Worm (Caenorhabditis elegans) whole organism, L1 larva: Measurements from ENCODE around the gene ZK666.8.

Source experiments
- alr-1 ChIP-seq: fragments of 200-800 bp; sonication (Bioruptor generic); optimal IDR thresholded peaks from 2 replicates; lab custom pipeline; 2018; ENCODE audit warnings: borderline replicate concordance, mild to moderate bottlenecking, missing genetic modification characterization, missing compliant biosample characterization
- ama-1 ChIP-seq: fragments of 150-350 bp; optimal IDR thresholded peaks from 2 replicates; lab custom pipeline; 2014
- hpl-2 ChIP-seq: fragments of 150-350 bp; optimal IDR thresholded peaks from 2 replicates; lab custom pipeline; 2014; ENCODE audit warnings: missing biosample characterization, missing genetic modification reagents, missing genetic modification characterization
- nhr-11 ChIP-seq: fragments of 150-350 bp; optimal IDR thresholded peaks from 2 replicates; lab custom pipeline; 2014; ENCODE audit warnings: missing biosample characterization, missing genetic modification characterization
- nhr-237 ChIP-seq: fragments of 150-350 bp; optimal IDR thresholded peaks from 2 replicates; lab custom pipeline; 2014; ENCODE audit warnings: missing biosample characterization, missing genetic modification characterization
- snpc-4 ChIP-seq: fragments of 150-350 bp; optimal IDR thresholded peaks from 2 replicates; lab custom pipeline; 2014; ENCODE audit warnings: missing biosample characterization, missing genetic modification characterization

DNA sequence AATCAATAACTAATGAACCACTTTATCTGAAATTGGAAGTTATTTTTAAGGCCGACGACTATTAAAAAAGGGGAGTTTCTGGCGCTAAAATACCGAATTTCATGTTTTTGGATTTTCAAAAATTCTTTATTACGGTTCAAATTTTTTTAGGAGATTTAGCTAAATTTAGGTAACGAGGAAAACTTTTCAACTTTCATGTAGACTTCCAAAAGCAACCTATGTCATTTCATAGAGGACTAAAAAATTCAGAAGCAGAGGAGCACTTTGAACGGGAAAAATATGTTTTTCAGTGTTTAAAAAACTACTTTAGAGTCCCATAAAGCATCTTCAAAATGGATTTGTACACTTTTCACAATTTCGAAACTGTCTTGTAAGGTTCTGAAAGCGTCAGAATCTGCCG lies 20.4 kb upstream of the ZK666.8 start:
- no peak for TF ChIP-seq alr-1 (tag; lab: Kevin White, UChicago)
- no peak for TF ChIP-seq nhr-237 (tag; lab: Kevin White, UChicago)
- no peak for TF ChIP-seq ama-1
- no peak for TF ChIP-seq hpl-2 (GFP tag; lab: Kevin White, UChicago)
- TF ChIP-seq snpc-4 (tag; lab: Kevin White, UChicago) = no peak
- TF ChIP-seq nhr-11 (tag; lab: Kevin White, UChicago) = no peak
